Worm (Caenorhabditis elegans): ENCODE results near the gene C34D4.2.
A peak's percentile ranks its signal among the peaks of the same experiment; 100 is the strongest.

The C34D4.2 gene

DNA sequence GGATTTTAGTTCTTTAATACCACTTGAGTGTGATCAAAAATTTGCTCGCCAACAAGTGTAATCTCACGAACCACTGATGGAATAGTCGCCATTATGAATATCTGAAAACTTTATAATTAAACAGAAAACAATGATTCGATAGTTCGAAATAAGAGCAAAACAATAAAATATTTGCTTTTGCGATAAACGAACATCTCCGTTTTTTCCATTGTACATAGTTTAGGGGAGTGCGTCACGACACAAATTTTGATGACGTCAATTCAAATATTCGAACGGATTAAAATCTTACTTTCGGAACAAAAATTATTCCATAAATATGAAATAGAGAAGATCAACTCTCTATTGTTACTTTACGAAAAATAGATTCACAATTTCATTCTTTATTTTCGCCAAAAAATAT is 20.5 kb upstream of the C34D4.2 start, which contains the start of gene mutd-1:
mutd-1 (minus strand) TSS at position 101 of the 400 bp plus-strand sequence.
- no peak for TF ChIP-seq aly-2 (tag; optimal IDR thresholded peaks at IDR 0.05)
- no peak for TF ChIP-seq mdl-1 (tag; optimal IDR thresholded peaks at IDR 0.05)
- TF ChIP-seq nhr-6 (tag; optimal IDR thresholded peaks at IDR 0.05), result no peak
- TF ChIP-seq dmd-4 (tag; optimal IDR thresholded peaks at IDR 0.05), result no peak

DNA sequence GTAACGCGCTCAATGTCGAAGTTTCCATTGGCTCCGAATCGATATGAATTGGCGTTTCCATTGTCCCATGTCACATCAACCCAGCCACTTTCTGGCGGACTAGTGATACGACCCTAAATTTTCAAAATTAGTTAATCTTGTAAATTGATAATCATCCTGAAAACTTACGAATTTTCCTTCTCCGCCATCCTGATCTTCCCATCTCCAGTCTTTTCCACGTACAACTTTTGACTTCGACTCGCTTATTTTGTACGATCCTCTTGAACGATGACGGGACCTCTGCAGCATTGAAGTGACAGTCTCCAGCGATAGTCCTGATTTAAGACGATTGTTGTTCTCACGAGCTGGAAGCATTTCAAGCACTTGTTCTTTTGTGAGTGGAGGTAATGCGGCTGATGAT is 15.3 kb upstream of the C34D4.2 start:
- TF ChIP-seq lsy-2 (tag; optimal IDR thresholded peaks at IDR 0.05) (no peak), unc-62 (GFP tag; optimal IDR thresholded peaks at IDR 0.05) (no peak), nhr-77 (tag; optimal IDR thresholded peaks at IDR 0.05) (no peak), mbf-1 (tag; optimal IDR thresholded peaks at IDR 0.05) (no peak), nhr-129 (tag; optimal IDR thresholded peaks at IDR 0.05) (no peak), ZK546.5 (tag; optimal IDR thresholded peaks at IDR 0.05) (no peak), ama-1 (optimal IDR thresholded peaks at IDR 0.05) (no peak), unc-39 (tag; optimal IDR thresholded peaks at IDR 0.05) (no peak), C34F6.9 (tag; optimal IDR thresholded peaks at IDR 0.05) (no peak), skn-1 (tag; optimal IDR thresholded peaks at IDR 0.05) (no peak), sma-9 (GFP tag; optimal IDR thresholded peaks at IDR 0.05) (no peak), sma-9 (tag; optimal IDR thresholded peaks at IDR 0.05) (no peak), unc-55 (GFP tag; optimal IDR thresholded peaks at IDR 0.05) (no peak), alr-1 (tag; optimal IDR thresholded peaks at IDR 0.05) (no peak), mab-5 (tag; optimal IDR thresholded peaks at IDR 0.05) (no peak), ceh-16 (tag; optimal IDR thresholded peaks at IDR 0.05) (no peak), nhr-21 (tag; optimal IDR thresholded peaks at IDR 0.05) (no peak)

DNA sequence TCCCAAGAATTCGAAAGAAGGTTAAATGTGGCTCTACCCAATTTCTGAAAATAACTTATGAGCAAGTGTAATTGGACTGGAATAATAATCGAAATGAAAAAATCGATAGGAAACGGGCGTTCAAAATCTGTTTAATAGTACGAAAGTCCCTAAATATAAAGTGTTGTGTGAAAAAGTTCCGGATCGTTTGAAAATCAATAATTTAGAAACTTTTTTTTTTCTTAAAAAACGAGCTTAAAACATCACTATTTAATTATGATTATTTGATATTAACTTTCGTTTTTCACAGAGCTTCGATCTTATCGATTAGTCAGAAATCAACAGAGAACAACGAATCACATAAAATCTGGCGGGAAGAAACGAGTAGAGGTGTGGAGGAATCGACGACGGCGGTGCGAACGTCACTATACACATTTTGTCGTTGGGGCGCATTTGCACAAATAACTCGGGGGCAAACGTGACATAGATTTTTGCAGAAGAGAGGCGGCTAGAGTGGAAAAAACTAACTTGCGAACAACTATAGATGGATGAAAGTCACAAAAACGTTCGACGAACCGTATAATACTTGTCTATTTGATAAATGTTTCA is 9.7 kb upstream of the C34D4.2 start, which contains the start of gene hecd-1:
hecd-1 (minus strand) TSS at position 51 of the 588 bp plus-strand sequence.
- TF ChIP-seq nhr-129 (tag; optimal IDR thresholded peaks at IDR 0.05) (peak; percentile 56), Y55F3AM.14 (GFP tag; optimal IDR thresholded peaks at IDR 0.05) (no peak), crh-2 (tag; optimal IDR thresholded peaks at IDR 0.05) (peak; percentile 30), peb-1 (tag; optimal IDR thresholded peaks at IDR 0.05) (no peak), ztf-4 (tag; optimal IDR thresholded peaks at IDR 0.05) (no peak), lsy-2 (tag; optimal IDR thresholded peaks at IDR 0.05) (no peak)

DNA sequence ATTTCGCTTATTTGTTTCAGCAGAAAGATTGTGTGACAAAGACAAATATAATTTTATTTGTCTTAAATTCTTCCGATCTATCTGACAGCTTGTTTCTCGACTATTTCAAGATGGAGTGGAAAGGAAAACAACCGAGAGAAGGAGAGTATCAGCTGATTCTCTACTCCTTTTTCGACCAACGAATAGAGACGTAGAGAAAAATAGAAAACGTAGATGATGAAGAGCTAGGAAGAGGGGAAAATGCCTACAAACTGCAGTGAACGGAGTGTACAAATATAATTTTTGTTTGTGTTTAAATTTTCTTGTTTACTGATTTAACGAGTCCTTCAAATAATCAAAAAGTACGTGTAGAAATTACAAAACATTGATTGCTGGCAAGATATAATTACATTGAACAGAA is 6.7 kb upstream of the C34D4.2 start:
- TF ChIP-seq mbf-1 (tag; optimal IDR thresholded peaks at IDR 0.05) (no peak), nhr-21 (tag; optimal IDR thresholded peaks at IDR 0.05) (no peak), ceh-82 (tag; optimal IDR thresholded peaks at IDR 0.05) (no peak), crh-2 (tag; optimal IDR thresholded peaks at IDR 0.05) (peak; percentile 30), lin-13 (GFP tag; optimal IDR thresholded peaks at IDR 0.05) (no peak), blmp-1 (tag; optimal IDR thresholded peaks at IDR 0.05; ENCODE audit: insufficient read depth) (no peak), skn-1 (tag; optimal IDR thresholded peaks at IDR 0.05) (no peak), aly-2 (tag; optimal IDR thresholded peaks at IDR 0.05) (no peak), gmeb-1 (tag; optimal IDR thresholded peaks at IDR 0.05) (no peak), nhr-10 (tag; optimal IDR thresholded peaks at IDR 0.05) (no peak), ztf-4 (tag; optimal IDR thresholded peaks at IDR 0.05) (no peak), nhr-25 (tag; optimal IDR thresholded peaks at IDR 0.05) (no peak), lsy-2 (tag; optimal IDR thresholded peaks at IDR 0.05) (peak in 1 of 2 experiments; percentile 55), nhr-129 (tag; optimal IDR thresholded peaks at IDR 0.05) (peak; percentile 61), sma-9 (GFP tag; optimal IDR thresholded peaks at IDR 0.05) (no peak), sma-9 (tag; optimal IDR thresholded peaks at IDR 0.05) (no peak), unc-39 (tag; optimal IDR thresholded peaks at IDR 0.05) (no peak), elt-1 (tag; optimal IDR thresholded peaks at IDR 0.05) (no peak), ztf-1 (GFP tag; conservative IDR thresholded peaks at IDR 0.05) (no peak), nhr-77 (tag; optimal IDR thresholded peaks at IDR 0.05) (no peak), egl-27 (tag; optimal IDR thresholded peaks at IDR 0.05) (no peak), nhr-6 (tag; optimal IDR thresholded peaks at IDR 0.05) (no peak), lin-39 (tag; optimal IDR thresholded peaks at IDR 0.05) (no peak), peb-1 (tag; optimal IDR thresholded peaks at IDR 0.05) (no peak), sem-4 (tag; optimal IDR thresholded peaks at IDR 0.05) (no peak), alr-1 (tag; optimal IDR thresholded peaks at IDR 0.05) (no peak), lin-11 (tag; optimal IDR thresholded peaks at IDR 0.05) (no peak), nhr-23 (tag; optimal IDR thresholded peaks at IDR 0.05) (no peak), unc-55 (GFP tag; optimal IDR thresholded peaks at IDR 0.05) (peak; percentile 51), ztf-11 (tag; optimal IDR thresholded peaks at IDR 0.05) (no peak), elt-3 (tag; optimal IDR thresholded peaks at IDR 0.05) (no peak), nhr-237 (tag; optimal IDR thresholded peaks at IDR 0.05) (no peak), ceh-16 (tag; optimal IDR thresholded peaks at IDR 0.05) (no peak), unc-62 (GFP tag; optimal IDR thresholded peaks at IDR 0.05) (no peak), R02D3.7 (tag; optimal IDR thresholded peaks at IDR 0.05) (no peak), fos-1 (tag; optimal IDR thresholded peaks at IDR 0.05) (peak; percentile 25), C34F6.9 (tag; optimal IDR thresholded peaks at IDR 0.05) (peak; percentile 56), mab-5 (tag; optimal IDR thresholded peaks at IDR 0.05) (no peak)

All from whole organism, L2 larva.